Worm (Caenorhabditis elegans) whole organism, mixed stage, embryonic: ENCODE data around the gene C26E6.1.

Source experiments
- M03D4.4 ChIP-seq: sonication (generic microtip); optimal IDR thresholded peaks from 2 replicates; lab custom pipeline; 2017; ENCODE audit warnings: mild to moderate bottlenecking, missing genetic modification characterization, missing compliant biosample characterization
- bed-3 ChIP-seq: fragments of 200-800 bp; sonication (Bioruptor generic); optimal IDR thresholded peaks from 3 replicates; lab custom pipeline; 2018; ENCODE audit warnings: mild to moderate bottlenecking, missing genetic modification characterization, moderate library complexity, missing compliant biosample characterization
- blmp-1 ChIP-seq: fragments of 150-350 bp; optimal IDR thresholded peaks from 2 replicates; lab custom pipeline; 2014; ENCODE audit warnings: missing biosample characterization, missing genetic modification characterization
- ceh-39 ChIP-seq: fragments of 150-350 bp; optimal IDR thresholded peaks from 2 replicates; lab custom pipeline; 2014; ENCODE audit warnings: missing biosample characterization, missing genetic modification characterization
- ceh-43 ChIP-seq: fragments of 200-800 bp; sonication (Bioruptor generic); optimal IDR thresholded peaks from 2 replicates; lab custom pipeline; 2018; ENCODE audit warnings: mild to moderate bottlenecking, missing genetic modification characterization, moderate library complexity, missing compliant biosample characterization
- ceh-83 ChIP-seq: fragments of 200-800 bp; sonication (Bioruptor generic); optimal IDR thresholded peaks from 2 replicates; lab custom pipeline; 2018; ENCODE audit warnings: mild to moderate bottlenecking, missing genetic modification characterization, missing compliant biosample characterization
- ces-1 ChIP-seq: fragments of 150-350 bp; optimal IDR thresholded peaks from 2 replicates; lab custom pipeline; 2014; ENCODE audit warnings: missing biosample characterization, missing genetic modification reagents, missing genetic modification characterization
- cnd-1 ChIP-seq: fragments of 200-800 bp; sonication (Bioruptor generic); optimal IDR thresholded peaks from 2 replicates; lab custom pipeline; 2018; ENCODE audit warnings: mild to moderate bottlenecking, missing genetic modification characterization, missing compliant biosample characterization
- drap-1 ChIP-seq: fragments of 200-800 bp; sonication (Bioruptor generic); optimal IDR thresholded peaks from 3 replicates; lab custom pipeline; 2018; ENCODE audit warnings: mild to moderate bottlenecking, missing genetic modification characterization, missing compliant biosample characterization
- elt-1 ChIP-seq: sonication (generic microtip); optimal IDR thresholded peaks from 2 replicates; lab custom pipeline; 2017; ENCODE audit warnings: missing genetic modification characterization, mild to moderate bottlenecking, missing compliant biosample characterization, antibody characterized with exemption, moderate library complexity, borderline replicate concordance; ENCODE audit not compliant: insufficient read depth
- elt-3 ChIP-seq: fragments of 150-350 bp; optimal IDR thresholded peaks from 2 replicates; lab custom pipeline; 2014; ENCODE audit warnings: missing biosample characterization, missing genetic modification characterization
- flh-1 ChIP-seq: fragments of 200-800 bp; sonication (Bioruptor generic); optimal IDR thresholded peaks from 2 replicates; lab custom pipeline; 2018; ENCODE audit warnings: mild to moderate bottlenecking, missing genetic modification characterization, moderate library complexity, missing compliant biosample characterization
- ham-2 ChIP-seq: fragments of 200-800 bp; sonication (Bioruptor generic); optimal IDR thresholded peaks from 2 replicates; lab custom pipeline; 2018; ENCODE audit warnings: mild to moderate bottlenecking, missing genetic modification characterization, missing compliant biosample characterization
- hlh-1 ChIP-seq: fragments of 150-350 bp; optimal IDR thresholded peaks from 2 replicates; lab custom pipeline; 2014; ENCODE audit warnings: missing biosample characterization, missing genetic modification reagents, missing genetic modification characterization
- lin-32 ChIP-seq: fragments of 200-800 bp; sonication (Bioruptor generic); optimal IDR thresholded peaks from 2 replicates; lab custom pipeline; 2018; ENCODE audit warnings: mild to moderate bottlenecking, missing genetic modification characterization, missing compliant biosample characterization
- lsy-2 ChIP-seq: fragments of 150-350 bp; optimal IDR thresholded peaks from 2 replicates; lab custom pipeline; 2014; ENCODE audit warnings: missing biosample characterization, missing genetic modification characterization
- mab-5 ChIP-seq: fragments of 150-350 bp; optimal IDR thresholded peaks from 2 replicates; lab custom pipeline; 2014; ENCODE audit warnings: missing biosample characterization, missing genetic modification characterization
- mep-1 ChIP-seq: fragments of 150-350 bp; optimal IDR thresholded peaks from 2 replicates; lab custom pipeline; 2017; ENCODE audit warnings: missing biosample characterization, missing genetic modification reagents, missing genetic modification characterization, inconsistent platforms
- mls-2 ChIP-seq: sonication (generic microtip); optimal IDR thresholded peaks from 2 replicates; lab custom pipeline; 2016; ENCODE audit warnings: mild to moderate bottlenecking, missing genetic modification characterization, moderate library complexity, missing compliant biosample characterization
- nhr-12 ChIP-seq: fragments of 150-350 bp; optimal IDR thresholded peaks from 2 replicates; lab custom pipeline; 2014; ENCODE audit warnings: missing biosample characterization, missing genetic modification characterization
- nhr-237 ChIP-seq: fragments of 150-350 bp; optimal IDR thresholded peaks from 2 replicates; lab custom pipeline; 2014; ENCODE audit warnings: missing biosample characterization, missing genetic modification characterization
- nhr-28 ChIP-seq: fragments of 150-350 bp; optimal IDR thresholded peaks from 2 replicates; lab custom pipeline; 2014; ENCODE audit warnings: missing biosample characterization, missing genetic modification characterization
- nhr-76 ChIP-seq: sonication (generic microtip); optimal IDR thresholded peaks from 2 replicates; lab custom pipeline; 2017; ENCODE audit warnings: missing biosample characterization, missing genetic modification characterization
- pha-4 ChIP-seq: fragments of 150-350 bp; optimal IDR thresholded peaks from 2 replicates; lab custom pipeline; 2018; ENCODE audit warnings: missing biosample characterization, missing genetic modification reagents, missing genetic modification characterization
- sem-2 ChIP-seq: fragments of 200-800 bp; sonication (Bioruptor generic); optimal IDR thresholded peaks from 2 replicates; lab custom pipeline; 2018; ENCODE audit warnings: mild to moderate bottlenecking, missing genetic modification characterization, missing compliant biosample characterization
- sptf-1 ChIP-seq: sonication (generic microtip); optimal IDR thresholded peaks from 2 replicates; lab custom pipeline; 2017; ENCODE audit warnings: mild to moderate bottlenecking, missing genetic modification characterization, moderate library complexity, missing compliant biosample characterization
- tbx-8 ChIP-seq: fragments of 200-800 bp; sonication (Bioruptor generic); optimal IDR thresholded peaks from 2 replicates; lab custom pipeline; 2018; ENCODE audit warnings: mild to moderate bottlenecking, missing genetic modification characterization, moderate library complexity, missing compliant biosample characterization
- unc-62 ChIP-seq: fragments of 150-350 bp; optimal IDR thresholded peaks from 2 replicates; lab custom pipeline; 2014; ENCODE audit warnings: missing biosample characterization, missing genetic modification reagents, missing genetic modification characterization
- zip-8 ChIP-seq: fragments of 150-350 bp; optimal IDR thresholded peaks from 2 replicates; lab custom pipeline; 2014; ENCODE audit warnings: missing biosample characterization, missing genetic modification characterization
- ztf-11 ChIP-seq: fragments of 150-350 bp; optimal IDR thresholded peaks from 2 replicates; lab custom pipeline; 2014; ENCODE audit warnings: missing biosample characterization, missing genetic modification characterization

C26E6.1 gene

ce11 chrIII:4987666-4988065 lies 31.0 kb downstream of the C26E6.1 start:
- no peak for TF ChIP-seq drap-1 (GFP tag; lab: Kevin White, UChicago)
- no peak for TF ChIP-seq nhr-12 (tag; lab: Kevin White, UChicago)
- TF ChIP-seq nhr-28 (tag; lab: Kevin White, UChicago): no peak
- TF ChIP-seq mab-5 (tag; lab: Kevin White, UChicago): no peak
- no peak for TF ChIP-seq ceh-83
- TF ChIP-seq bed-3: no peak
- TF ChIP-seq flh-1 (GFP tag; lab: Kevin White, UChicago): no peak
- no peak for TF ChIP-seq zip-8 (tag; lab: Kevin White, UChicago)
- no peak for TF ChIP-seq blmp-1 (tag; lab: Kevin White, UChicago)
- TF ChIP-seq pha-4 (tag; lab: Kevin White, UChicago): no peak
- TF ChIP-seq ztf-11 (tag; lab: Kevin White, UChicago): no peak
- no peak for TF ChIP-seq ceh-39 (tag; lab: Kevin White, UChicago)
- TF ChIP-seq hlh-1 (tag; lab: Kevin White, UChicago): no peak
- no peak for TF ChIP-seq lsy-2
- TF ChIP-seq mep-1 (tag; lab: Kevin White, UChicago): no peak
- no peak for TF ChIP-seq elt-3
- TF ChIP-seq unc-62 (GFP tag; lab: Kevin White, UChicago): no peak
- no peak for TF ChIP-seq ceh-43 (GFP tag; lab: Kevin White, UChicago)

ce11 chrIII:4998111-4998859 lies 41.6 kb downstream of the C26E6.1 start, which contains the start of gene tmem-131:
Gene tmem-131 (minus strand): TSS chrIII:4998161.
- TF ChIP-seq lin-32 (GFP tag; lab: Kevin White, UChicago) (no peak), elt-1 (tag; lab: Kevin White, UChicago) (no peak), ham-2 (GFP tag; lab: Kevin White, UChicago) (no peak), nhr-76 (tag; lab: Kevin White, UChicago) (no peak)

DNA sequence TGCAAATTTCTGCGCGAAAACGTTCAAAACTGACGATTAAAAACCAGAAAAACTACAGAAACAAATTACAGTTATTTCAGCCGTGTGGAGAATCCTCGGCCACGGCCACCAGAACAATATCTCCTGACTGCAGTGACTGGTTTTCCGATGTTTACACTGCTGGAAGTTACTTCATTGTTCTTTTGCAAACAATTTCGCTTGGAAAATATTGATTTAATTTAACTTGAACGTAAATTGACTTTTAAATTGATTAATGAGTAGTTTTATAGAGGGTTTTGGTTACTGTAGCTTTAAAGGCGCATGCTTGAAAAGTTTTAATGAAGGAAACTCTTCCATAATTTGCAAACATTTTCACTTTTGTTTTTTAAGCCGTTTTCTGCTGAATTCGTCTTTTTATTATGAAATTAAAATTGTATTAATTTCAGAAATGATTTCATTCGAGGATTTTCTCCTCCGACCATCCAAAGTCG lies 42.3 kb downstream of the C26E6.1 start, which contains the start of gene smcr-8:
Gene smcr-8, plus strand, starts transcription at position 420 of the 470 bp plus-strand sequence.
- TF ChIP-seq nhr-12 (tag; lab: Kevin White, UChicago) (no peak), mep-1 (tag; lab: Kevin White, UChicago) (no peak), cnd-1 (tag; lab: Kevin White, UChicago) (no peak), ztf-11 (tag; lab: Kevin White, UChicago) (no peak), blmp-1 (tag; lab: Kevin White, UChicago) (no peak), sem-2 (GFP tag; lab: Kevin White, UChicago) (no peak)

DNA sequence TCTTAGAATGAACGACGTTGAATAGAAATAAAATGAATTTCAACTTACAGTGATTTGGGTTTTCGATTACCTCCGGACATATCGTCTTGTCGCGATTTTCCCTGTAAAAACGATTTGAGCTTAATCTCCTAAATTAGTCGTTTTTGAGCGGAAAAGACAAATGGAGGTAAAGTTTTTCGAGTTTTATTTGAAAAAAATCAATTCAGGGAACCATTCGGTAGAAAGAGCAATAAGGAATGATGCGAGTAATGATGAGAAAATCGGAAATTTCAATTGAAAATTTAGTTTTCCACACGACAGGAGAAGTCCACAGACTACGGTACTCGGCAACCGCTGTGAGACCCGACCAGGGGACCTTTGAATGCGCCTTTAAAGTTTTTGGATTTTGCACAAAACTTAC lies 45.6 kb downstream of the C26E6.1 start, which contains the start of gene R144.10:
Gene R144.10, minus strand, starts transcription at position 101 of the 400 bp plus-strand sequence.
- no peak for TF ChIP-seq ceh-39 (tag; lab: Kevin White, UChicago)
- TF ChIP-seq ces-1 (GFP tag; lab: Kevin White, UChicago): no peak
- TF ChIP-seq sptf-1 (tag; lab: Kevin White, UChicago): no peak
- no peak for TF ChIP-seq hlh-1 (tag; lab: Kevin White, UChicago)
- no peak for TF ChIP-seq mep-1 (tag; lab: Kevin White, UChicago)
- no peak for TF ChIP-seq ceh-83
- no peak for TF ChIP-seq mls-2 (tag; lab: Kevin White, UChicago)
- no peak for TF ChIP-seq bed-3
- no peak for TF ChIP-seq unc-62 (GFP tag; lab: Kevin White, UChicago)
- no peak for TF ChIP-seq flh-1 (GFP tag; lab: Kevin White, UChicago)
- no peak for TF ChIP-seq cnd-1 (tag; lab: Kevin White, UChicago)
- TF ChIP-seq nhr-28 (tag; lab: Kevin White, UChicago): no peak
- TF ChIP-seq pha-4 (tag; lab: Kevin White, UChicago): no peak
- no peak for TF ChIP-seq mab-5 (tag; lab: Kevin White, UChicago)
- no peak for TF ChIP-seq ceh-43 (GFP tag; lab: Kevin White, UChicago)

DNA sequence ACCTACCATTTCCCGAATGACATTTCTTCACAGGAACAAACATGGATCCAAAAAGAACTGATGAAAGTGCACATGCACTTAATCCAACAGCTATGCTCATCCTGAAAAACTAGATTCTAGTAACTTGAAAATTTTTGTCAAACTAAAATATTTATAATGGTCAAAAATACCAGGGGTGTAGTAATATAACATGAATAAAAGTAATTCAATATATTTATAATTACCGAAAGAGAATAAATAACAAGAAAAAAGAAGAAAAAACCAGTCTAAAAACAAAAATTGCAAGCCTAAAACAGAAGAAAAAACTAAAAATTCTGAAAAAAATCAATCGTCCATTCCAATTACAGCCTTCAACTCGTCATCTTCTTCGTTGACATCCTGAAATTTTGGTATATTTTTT lies 48.0 kb downstream of the C26E6.1 start, which contains the start of gene R144.6:
Gene R144.6, minus strand, starts transcription at position 101 of the 400 bp plus-strand sequence.
- TF ChIP-seq sem-2 (GFP tag; lab: Kevin White, UChicago): no peak
- no peak for TF ChIP-seq nhr-28 (tag; lab: Kevin White, UChicago)
- no peak for TF ChIP-seq pha-4 (tag; lab: Kevin White, UChicago)
- no peak for TF ChIP-seq nhr-237 (tag; lab: Kevin White, UChicago)
- TF ChIP-seq ceh-83: no peak
- TF ChIP-seq cnd-1 (tag; lab: Kevin White, UChicago): no peak
- TF ChIP-seq mls-2 (tag; lab: Kevin White, UChicago): no peak
- TF ChIP-seq mep-1 (tag; lab: Kevin White, UChicago): no peak
- TF ChIP-seq ham-2 (GFP tag; lab: Kevin White, UChicago): no peak
- no peak for TF ChIP-seq M03D4.4 (tag; lab: Kevin White, UChicago)
- TF ChIP-seq lin-32 (GFP tag; lab: Kevin White, UChicago): no peak
- no peak for TF ChIP-seq lsy-2
- TF ChIP-seq flh-1 (GFP tag; lab: Kevin White, UChicago): no peak
- TF ChIP-seq tbx-8: no peak
- TF ChIP-seq, all 35 proteins: peak for 0
